Fruit fly (Drosophila melanogaster): ENCODE measurements around the gene CG9386.
A peak's percentile ranks its signal among the peaks of the same experiment; 100 is the strongest.

Gene CG9386

dm6 chr3R:9551013-9551658 lies 4.1 kb downstream of the CG9386 start (continued):
- no peak for TF ChIP-seq hb (GFP tag; IDR thresholded peaks at IDR 0.05; ENCODE audit: partially characterized antibody)
- no peak for TF ChIP-seq Blimp-1 (GFP tag; optimal IDR thresholded peaks at IDR 0.05)
- TF ChIP-seq CG15269 (tag; optimal IDR thresholded peaks at IDR 0.05), result peak; percentile 4
- no peak for TF ChIP-seq sna (GFP tag; IDR thresholded peaks at IDR 0.05; ENCODE audit: partially characterized antibody)
- peak in 1 of 2 experiments; percentile 9 for TF ChIP-seq bsh (GFP tag; optimal IDR thresholded peaks at IDR 0.05)
- peak; percentile 85 for TF ChIP-seq sens (GFP tag)
- no peak for TF ChIP-seq Dbx (GFP tag; IDR thresholded peaks at IDR 0.05)
- TF ChIP-seq CG2202 (tag; optimal IDR thresholded peaks at IDR 0.05), result no peak
- no peak for TF ChIP-seq Oli (tag; optimal IDR thresholded peaks at IDR 0.05)
- no peak for TF ChIP-seq eve (GFP tag; optimal IDR thresholded peaks at IDR 0.05)
- TF ChIP-seq CG12155 (GFP tag; optimal IDR thresholded peaks at IDR 0.05), result no peak
- no peak for TF ChIP-seq CG31388 (GFP tag; optimal IDR thresholded peaks at IDR 0.05)
- TF ChIP-seq NfI (GFP tag; optimal IDR thresholded peaks at IDR 0.05), result peak; percentile 31
- no peak for TF ChIP-seq CG11560 (tag; IDR thresholded peaks at IDR 0.05)
- TF ChIP-seq tll (GFP tag; optimal IDR thresholded peaks at IDR 0.05), result no peak
- peak; percentile 68 for TF ChIP-seq lab (GFP tag; optimal IDR thresholded peaks at IDR 0.05)
- no peak for TF ChIP-seq luna (GFP tag; optimal IDR thresholded peaks at IDR 0.05)
- TF ChIP-seq CG9817 (tag; optimal IDR thresholded peaks at IDR 0.05), result no peak
- TF ChIP-seq amos (GFP tag; IDR thresholded peaks at IDR 0.05; ENCODE audit: partially characterized antibody), result no peak
- no peak for TF ChIP-seq CG10366 (GFP tag; IDR thresholded peaks at IDR 0.05)
- TF ChIP-seq CG1233 (GFP tag; optimal IDR thresholded peaks at IDR 0.05), result peak; percentile 54
- TF ChIP-seq gcm (GFP tag; optimal IDR thresholded peaks at IDR 0.05), result peak; percentile 68
- no peak for TF ChIP-seq az2 (GFP tag; optimal IDR thresholded peaks at IDR 0.05)
- no peak for TF ChIP-seq Dfd (GFP tag; optimal IDR thresholded peaks at IDR 0.05)
- no peak for TF ChIP-seq crp (GFP tag; optimal IDR thresholded peaks at IDR 0.05)
- no peak for TF ChIP-seq CG7786 (GFP tag; optimal IDR thresholded peaks at IDR 0.05)
- no peak for TF ChIP-seq CkIIα-i1 (GFP tag; IDR thresholded peaks at IDR 0.05)
- TF ChIP-seq CG8089 (GFP tag; optimal IDR thresholded peaks at IDR 0.05), result peak; percentile 32
- TF ChIP-seq CG9876 (GFP tag; optimal IDR thresholded peaks at IDR 0.05), result no peak
- no peak for TF ChIP-seq CG4820 (GFP tag; optimal IDR thresholded peaks at IDR 0.05)
- peak; percentile 49 for TF ChIP-seq pzg (GFP tag; optimal IDR thresholded peaks at IDR 0.05)
- peak; percentile 50 for TF ChIP-seq B-H2 (GFP tag; optimal IDR thresholded peaks at IDR 0.05)
- no peak for TF ChIP-seq tup (GFP tag; optimal IDR thresholded peaks at IDR 0.05)
- no peak for TF ChIP-seq CG5245 (GFP tag; optimal IDR thresholded peaks at IDR 0.05)
- TF ChIP-seq kah (GFP tag; optimal IDR thresholded peaks at IDR 0.05), result peak; percentile 96
- TF ChIP-seq CG31365 (tag; optimal IDR thresholded peaks at IDR 0.05), result peak; percentile 63
- TF ChIP-seq CrebB (tag; optimal IDR thresholded peaks at IDR 0.05), result peak; percentile 68
- no peak for TF ChIP-seq Six4 (GFP tag; optimal IDR thresholded peaks at IDR 0.05)
- no peak for TF ChIP-seq CG6175 (GFP tag; IDR thresholded peaks at IDR 0.05)
- peak; percentile 53 for TF ChIP-seq CG8924 (tag; optimal IDR thresholded peaks at IDR 0.05)
- TF ChIP-seq vnd (GFP tag; IDR thresholded peaks at IDR 0.05; ENCODE audit: partially characterized antibody), result no peak
- peak in 1 of 2 experiments; percentile 17 for TF ChIP-seq Hr51 (GFP tag; optimal IDR thresholded peaks at IDR 0.05)
- TF ChIP-seq CG9932 (GFP tag; IDR thresholded peaks at IDR 0.05), result no peak
- TF ChIP-seq dpn (GFP tag; optimal IDR thresholded peaks at IDR 0.05), result peak; percentile 5 to 12
- peak; percentile 36 for TF ChIP-seq lov (optimal IDR thresholded peaks at IDR 0.05)
- no peak for TF ChIP-seq lov (GFP tag; IDR thresholded peaks at IDR 0.05)
- TF ChIP-seq CG12659 (GFP tag; optimal IDR thresholded peaks at IDR 0.05), result peak; percentile 43
- no peak for TF ChIP-seq Max (GFP tag; optimal IDR thresholded peaks at IDR 0.05)
- TF ChIP-seq CG34376 (GFP tag; optimal IDR thresholded peaks at IDR 0.05), result peak; percentile 96

Data from whole organism, embryonic.